Fruit fly (Drosophila melanogaster): ENCODE measurements around the gene HipHop.
A peak's percentile ranks its signal among the peaks of the same experiment; 100 is the strongest.

HipHop gene

DNA sequence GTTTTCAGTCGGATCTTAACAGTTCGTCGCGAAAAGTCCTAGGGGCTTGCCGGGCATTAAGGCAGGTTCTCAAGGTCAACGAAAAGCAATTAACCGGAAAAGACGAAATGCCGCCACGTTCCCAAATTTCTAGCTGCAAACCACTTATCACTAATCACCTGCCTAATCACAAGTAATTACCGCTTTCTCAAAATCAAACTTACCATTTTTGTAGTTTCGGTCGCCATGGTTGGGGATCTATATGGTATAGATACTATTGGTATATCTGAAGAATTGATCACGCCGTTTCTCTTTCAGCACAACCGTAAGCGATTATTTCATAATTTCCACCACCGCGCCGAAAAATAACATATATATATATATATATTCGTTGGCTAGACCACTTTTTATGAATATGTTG lies 24.9 kb downstream of the HipHop start:
- TF ChIP-seq noc (tag; optimal IDR thresholded peaks at IDR 0.05): no peak

DNA sequence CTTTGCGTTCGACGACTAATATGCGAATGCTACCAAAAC lies 25.1 kb downstream of the HipHop start, which contains the start of gene Indy:
Gene Indy, minus strand, starts transcription at position 35 of the 39 bp plus-strand sequence.
- no peak for TF ChIP-seq noc (tag; optimal IDR thresholded peaks at IDR 0.05)

DNA sequence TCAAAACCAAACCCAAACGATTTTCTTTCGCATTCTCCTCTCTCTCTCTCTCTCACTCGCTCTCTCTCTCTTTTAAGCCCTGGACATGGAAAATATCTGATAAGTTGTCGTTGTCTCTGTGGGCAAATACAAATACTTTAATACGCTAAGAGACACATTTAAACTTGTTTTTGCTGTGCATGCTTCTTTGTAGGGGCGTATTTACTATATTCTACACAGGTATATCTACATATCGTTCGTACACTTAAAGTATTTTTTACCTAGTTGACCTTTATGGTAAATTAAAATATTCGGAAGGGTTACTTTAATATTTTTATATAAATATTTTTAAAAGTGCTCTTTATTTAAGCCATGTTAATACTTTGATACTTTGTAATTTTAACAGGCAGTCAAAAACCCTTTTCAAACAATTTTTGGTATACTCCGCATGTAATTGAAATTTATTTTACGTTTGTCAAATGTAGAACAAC lies 25.3 kb downstream of the HipHop start:
- no peak for TF ChIP-seq noc (tag; optimal IDR thresholded peaks at IDR 0.05)

dm6 chr3L:18848436-18848835 lies 27.5 kb downstream of the HipHop start:
- TF ChIP-seq noc (tag; optimal IDR thresholded peaks at IDR 0.05): no peak

DNA sequence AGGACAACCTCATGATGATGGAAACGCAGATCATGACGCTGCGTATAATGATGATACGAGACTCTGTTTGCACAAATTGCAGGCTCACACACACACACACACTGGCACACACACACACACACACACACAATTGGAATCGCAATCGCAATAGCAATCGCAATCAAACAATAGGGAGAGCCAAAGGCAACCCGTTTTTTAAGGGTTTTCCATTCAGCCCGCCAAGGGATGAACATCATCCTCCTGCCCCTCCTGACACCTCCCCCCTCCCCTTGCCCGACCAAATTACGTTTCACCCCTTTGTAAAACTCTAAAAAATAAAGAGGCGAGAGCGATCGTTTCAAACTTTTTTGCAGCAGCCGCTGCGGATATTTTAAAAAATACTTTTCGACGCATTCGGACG lies 31.3 kb downstream of the HipHop start:
- TF ChIP-seq noc (tag; optimal IDR thresholded peaks at IDR 0.05): no peak

DNA sequence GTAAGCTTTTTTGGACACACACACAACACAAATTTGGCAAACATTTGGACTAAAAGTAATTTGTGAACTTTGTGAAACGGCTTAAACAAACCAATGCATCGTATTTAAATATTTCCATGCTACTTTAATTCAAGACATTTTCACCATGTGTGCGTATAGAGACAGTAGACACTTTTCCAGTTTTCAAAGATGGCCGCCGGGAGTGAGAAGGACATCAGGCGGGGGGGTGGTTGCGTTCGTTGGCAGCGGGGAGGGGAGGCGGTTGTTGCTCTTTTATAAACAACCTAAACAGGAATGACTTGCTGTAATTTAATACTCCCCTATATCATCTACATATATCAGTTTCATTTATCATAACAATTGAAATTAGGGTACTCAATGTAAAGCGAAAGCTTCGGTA lies 32.5 kb downstream of the HipHop start:
- TF ChIP-seq noc (tag; optimal IDR thresholded peaks at IDR 0.05): no peak

dm6 chr3L:18854412-18854811 lies 33.4 kb downstream of the HipHop start:
- TF ChIP-seq noc (tag; optimal IDR thresholded peaks at IDR 0.05): no peak

DNA sequence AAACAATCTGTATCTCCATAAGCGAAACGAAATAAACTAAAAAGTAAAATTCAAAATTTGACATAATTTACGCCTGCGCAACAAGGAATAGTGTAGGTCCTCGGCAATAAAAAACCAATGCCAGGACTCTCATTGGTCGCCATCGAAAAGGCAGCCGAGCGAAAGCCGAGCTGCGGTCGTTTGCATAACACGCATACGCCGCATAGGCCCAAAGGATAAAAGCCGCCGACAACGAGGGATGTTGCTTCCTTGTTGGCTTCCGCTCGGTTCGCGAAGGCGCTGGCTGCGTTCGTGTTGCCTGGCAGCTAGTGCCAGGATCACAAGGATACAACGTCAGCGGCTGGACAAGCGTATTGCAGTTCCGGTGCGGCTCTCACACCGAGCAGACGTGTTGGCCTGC lies 39.5 kb downstream of the HipHop start:
- TF ChIP-seq noc (tag; optimal IDR thresholded peaks at IDR 0.05): no peak

- no peak for TF ChIP-seq noc (tag; optimal IDR thresholded peaks at IDR 0.05)
Observed at dm6 chr3L:18861893-18862292, 40.9 kb downstream of the HipHop start.

- no peak for TF ChIP-seq noc (tag; optimal IDR thresholded peaks at IDR 0.05)
Observed at dm6 chr3L:18863327-18863726, 42.4 kb downstream of the HipHop start, which contains the start of gene CG6865. Gene CG6865 (plus strand): TSS chr3L:18863647.

dm6 chr3L:18865447-18866367 lies 44.7 kb downstream of the HipHop start, which contains the start of gene CG14074:
Gene CG14074 (plus strand): TSS chr3L:18866225.
- TF ChIP-seq noc (tag; optimal IDR thresholded peaks at IDR 0.05): no peak

DNA sequence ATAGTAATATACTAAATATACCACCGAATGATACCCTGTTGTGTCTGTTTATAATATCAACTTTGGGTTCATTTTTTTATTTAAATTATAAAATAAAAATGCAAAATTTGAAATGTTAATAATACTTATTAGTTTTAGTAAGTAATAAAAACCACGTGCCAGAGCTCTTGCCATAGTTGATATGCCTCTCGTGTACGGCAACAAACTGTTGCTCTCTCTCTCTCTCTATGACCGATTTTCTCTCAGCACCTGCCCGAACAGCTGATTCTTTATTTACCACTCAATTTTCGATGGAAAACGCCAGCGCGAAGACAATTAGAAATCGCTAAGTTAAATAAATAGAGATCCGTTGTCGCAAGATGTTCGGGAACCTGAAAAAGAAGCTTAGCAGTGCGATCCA lies 46.5 kb downstream of the HipHop start, which contains the start of gene Dysb:
Gene Dysb, plus strand, starts transcription at position 251 of the 400 bp plus-strand sequence.
- peak; percentile 88 for TF ChIP-seq noc (tag; optimal IDR thresholded peaks at IDR 0.05)

dm6 chr3L:18869035-18869826 lies 48.3 kb downstream of the HipHop start, which contains the start of gene Grx1:
Gene Grx1 (plus strand): TSS chr3L:18869230.
- TF ChIP-seq noc (tag; optimal IDR thresholded peaks at IDR 0.05): peak; percentile 56

DNA sequence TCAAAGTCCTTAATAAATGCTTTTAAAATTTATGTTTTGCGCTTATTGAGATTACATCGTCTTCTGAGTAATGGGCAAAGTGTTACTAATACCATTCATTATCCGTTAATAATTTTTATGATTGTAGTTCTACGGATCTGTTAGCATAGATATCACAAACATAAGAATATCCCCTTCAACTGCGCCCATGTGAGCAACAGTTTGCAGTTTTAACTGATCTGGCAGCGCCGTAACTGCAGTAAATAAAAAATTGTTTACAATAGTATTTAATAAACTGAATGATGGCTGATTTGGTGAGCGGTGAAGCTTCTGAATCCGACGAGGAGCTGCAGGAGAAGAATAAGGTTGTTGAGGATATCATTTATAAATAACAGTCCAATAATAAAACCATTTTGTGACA lies 49.1 kb downstream of the HipHop start, which contains the start of gene Blos3:
Gene Blos3, plus strand, starts transcription at position 198 of the 400 bp plus-strand sequence.
- TF ChIP-seq noc (tag; optimal IDR thresholded peaks at IDR 0.05): no peak
